Fruit fly (Drosophila melanogaster): ENCODE data around the gene Usp5.

DNA sequence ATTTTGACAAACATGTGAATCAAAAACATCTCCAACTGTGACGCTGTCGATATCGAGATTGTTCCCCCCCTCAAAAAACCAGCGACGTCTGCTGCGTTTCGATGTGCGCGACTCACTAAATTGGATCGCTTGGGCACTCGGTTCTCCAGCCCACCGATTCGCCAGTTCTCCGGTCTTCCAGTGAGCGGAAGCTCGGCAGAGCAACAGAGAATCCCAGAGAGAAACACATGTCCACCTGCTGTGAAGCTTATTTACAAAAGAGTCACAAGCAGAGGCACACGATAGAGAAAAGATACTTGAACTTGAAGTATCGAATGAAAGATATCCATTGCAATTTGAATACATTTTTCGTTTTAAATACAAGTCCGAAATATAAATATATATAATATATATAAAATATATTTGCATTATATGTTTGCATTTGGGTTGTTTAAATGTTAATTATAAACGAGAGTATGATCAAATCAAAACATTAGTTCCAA lies 14.1 kb downstream of the Usp5 start:
- TF ChIP-seq CG8478 (optimal IDR thresholded peaks at IDR 0.05) = no peak
- TF ChIP-seq usp (GFP tag; optimal IDR thresholded peaks at IDR 0.05) = no peak
- no peak for TF ChIP-seq pan (optimal IDR thresholded peaks at IDR 0.05)
- TF ChIP-seq psq (optimal IDR thresholded peaks at IDR 0.05) = no peak
- TF ChIP-seq Dll (optimal IDR thresholded peaks at IDR 0.05) = no peak
- no peak for TF ChIP-seq EcR (GFP tag; optimal IDR thresholded peaks at IDR 0.05)
